Fruit fly (Drosophila melanogaster) whole organism, embryonic: ENCODE measurements around the gene CNPYb.

ENCODE experiments used
- ATbp ChIP-seq: fragments of 200-800 bp; sonication (Bioruptor generic); optimal IDR thresholded peaks from 2 replicates; lab custom pipeline; 2017; ENCODE audit warnings: missing biosample characterization, mild to moderate bottlenecking, missing genetic modification characterization, missing genetic modification reagents
- Abd-B ChIP-seq: fragments of 200-800 bp; sonication (Bioruptor generic); optimal IDR thresholded peaks from 2 replicates; lab custom pipeline; 2018; ENCODE audit warnings: missing biosample characterization, mild to moderate bottlenecking, missing genetic modification characterization, moderate library complexity
- CG10147 ChIP-seq: fragments of 200-800 bp; sonication (Bioruptor generic); optimal IDR thresholded peaks from 2 replicates; lab custom pipeline; 2019; ENCODE audit warnings: missing biosample characterization, mild to moderate bottlenecking, missing genetic modification characterization, moderate library complexity
- CG10274 ChIP-seq: fragments of 200-800 bp; sonication (Bioruptor generic); optimal IDR thresholded peaks from 3 replicates; lab custom pipeline; 2017; ENCODE audit warnings: missing biosample characterization, mild to moderate bottlenecking, missing genetic modification characterization
- CG10366 ChIP-seq: fragments of 200-800 bp; sonication (Bioruptor generic); IDR thresholded peaks from 2 replicates; pipeline ENCODE4 v1.3.6; 2022; ENCODE audit warnings: missing biosample characterization, missing genetic modification characterization
- CG10431 ChIP-seq: fragments of 200-800 bp; sonication (Bioruptor generic); optimal IDR thresholded peaks from 3 replicates; lab custom pipeline; 2018; ENCODE audit warnings: missing biosample characterization, mild to moderate bottlenecking, missing genetic modification characterization
- CG11085 ChIP-seq: fragments of 200-800 bp; sonication (Bioruptor generic); IDR thresholded peaks from 2 replicates; pipeline ENCODE4 v1.3.6; 2022; ENCODE audit warnings: missing biosample characterization, missing genetic modification characterization
- CG1602 ChIP-seq: fragments of 200-800 bp; sonication (Bioruptor generic); optimal IDR thresholded peaks from 3 replicates; lab custom pipeline; 2016; ENCODE audit warnings: missing biosample characterization, missing genetic modification characterization
- CG1603 ChIP-seq: fragments of 200-800 bp; sonication (Bioruptor generic); optimal IDR thresholded peaks from 2 replicates; lab custom pipeline; 2019; ENCODE audit warnings: missing biosample characterization, mild to moderate bottlenecking, missing genetic modification characterization, moderate library complexity
- CG16779 ChIP-seq: fragments of 200-800 bp; sonication (Bioruptor generic); IDR thresholded peaks from 2 replicates; pipeline ENCODE4 v1.3.6; 2022; ENCODE audit warnings: missing biosample characterization, missing genetic modification characterization
- CG17829 ChIP-seq: fragments of 200-800 bp; optimal IDR thresholded peaks from 2 replicates; lab custom pipeline; 2019; ENCODE audit warnings: missing biosample characterization, mild to moderate bottlenecking, missing genetic modification characterization, moderate library complexity
- CG31441 ChIP-seq: fragments of 200-800 bp; sonication (Bioruptor generic); IDR thresholded peaks from 2 replicates; pipeline ENCODE4 v1.3.6; 2022; ENCODE audit warnings: missing biosample characterization, missing genetic modification characterization
- CG32532 ChIP-seq: fragments of 200-800 bp; sonication (Bioruptor generic); IDR thresholded peaks from 2 replicates; pipeline ENCODE4 v1.3.6; 2022; ENCODE audit warnings: missing biosample characterization, missing genetic modification characterization
- CG33213 ChIP-seq: fragments of 200-800 bp; sonication (Bioruptor generic); optimal IDR thresholded peaks from 3 replicates; lab custom pipeline; 2016; ENCODE audit warnings: missing biosample characterization, missing genetic modification characterization
- CG4424 ChIP-seq: fragments of 200-800 bp; sonication (Bioruptor generic); optimal IDR thresholded peaks from 3 replicates; lab custom pipeline; 2016; ENCODE audit warnings: missing biosample characterization, missing genetic modification characterization
- CG7786 ChIP-seq: fragments of 200-800 bp; sonication (Bioruptor generic); optimal IDR thresholded peaks from 2 replicates; lab custom pipeline; 2016; ENCODE audit warnings: missing biosample characterization, missing genetic modification characterization
- CG8089 ChIP-seq: fragments of 200-800 bp; sonication (Bioruptor generic); optimal IDR thresholded peaks from 3 replicates; lab custom pipeline; 2016; ENCODE audit warnings: missing biosample characterization, missing genetic modification characterization
- CrebB ChIP-seq: fragments of 200-800 bp; sonication (Bioruptor generic); optimal IDR thresholded peaks from 3 replicates; lab custom pipeline; 2018; ENCODE audit warnings: missing biosample characterization, mild to moderate bottlenecking, missing genetic modification characterization
- Dbx ChIP-seq: fragments of 200-800 bp; sonication (Bioruptor generic); IDR thresholded peaks from 3 replicates; pipeline ENCODE4 v1.3.6; 2022; ENCODE audit warnings: missing biosample characterization, missing genetic modification characterization
- Dp ChIP-seq: fragments of 200-800 bp; sonication (Bioruptor generic); optimal IDR thresholded peaks from 2 replicates; lab custom pipeline; 2018; ENCODE audit warnings: missing biosample characterization, mild to moderate bottlenecking, missing genetic modification characterization, moderate library complexity
- Fer3 ChIP-seq: fragments of 200-800 bp; sonication (Bioruptor generic); optimal IDR thresholded peaks from 2 replicates; lab custom pipeline; 2018; ENCODE audit warnings: missing biosample characterization, mild to moderate bottlenecking, missing genetic modification characterization, moderate library complexity
- Hr39 ChIP-seq: fragments of >200 bp; optimal IDR thresholded peaks from 2 replicates; lab custom pipeline; 2017
- MESR4 ChIP-seq: fragments of 200-800 bp; sonication (Bioruptor generic); optimal IDR thresholded peaks from 2 replicates; lab custom pipeline; 2018; ENCODE audit warnings: missing biosample characterization, mild to moderate bottlenecking, missing genetic modification characterization, moderate library complexity
- Mrtf ChIP-seq: fragments of 200-800 bp; sonication (Bioruptor generic); IDR thresholded peaks from 3 replicates; pipeline ENCODE4 v1.3.6; 2022; ENCODE audit warnings: missing biosample characterization, missing genetic modification characterization
- Ravus ChIP-seq: fragments of 200-800 bp; sonication (Bioruptor generic); IDR thresholded peaks from 2 replicates; pipeline ENCODE4 v1.3.6; 2022; ENCODE audit warnings: missing biosample characterization, missing genetic modification characterization
- Scr ChIP-seq: fragments of 200-800 bp; sonication (Bioruptor generic); IDR thresholded peaks from 2 replicates; pipeline ENCODE4 v1.3.6; 2022; ENCODE audit warnings: missing biosample characterization, missing genetic modification characterization; ENCODE audit not compliant: partially characterized antibody
- Six4 ChIP-seq: fragments of 200-800 bp; sonication (Bioruptor generic); optimal IDR thresholded peaks from 2 replicates; lab custom pipeline; 2016; ENCODE audit warnings: missing biosample characterization, missing genetic modification characterization
- Vsx1 ChIP-seq: fragments of 200-800 bp; sonication (Bioruptor generic); optimal IDR thresholded peaks from 2 replicates; lab custom pipeline; 2017; ENCODE audit warnings: missing biosample characterization, mild to moderate bottlenecking, missing genetic modification characterization, missing genetic modification reagents
- chn ChIP-seq: fragments of 200-800 bp; sonication (Bioruptor generic); optimal IDR thresholded peaks from 2 replicates; lab custom pipeline; 2016; ENCODE audit warnings: missing biosample characterization, missing genetic modification characterization
- ci ChIP-seq: fragments of 200-800 bp; sonication (Bioruptor generic); IDR thresholded peaks from 3 replicates; pipeline ENCODE4 v1.3.6; 2022; ENCODE audit warnings: missing biosample characterization, missing genetic modification characterization
- crol ChIP-seq: fragments of 200-800 bp; sonication (Bioruptor generic); IDR thresholded peaks from 2 replicates; pipeline ENCODE4 v1.3.6; 2022; ENCODE audit warnings: missing biosample characterization, missing genetic modification characterization
- cwo ChIP-seq: fragments of 200-800 bp; sonication (Bioruptor generic); optimal IDR thresholded peaks from 3 replicates; lab custom pipeline; 2017; ENCODE audit warnings: missing biosample characterization, missing genetic modification characterization, mild to moderate bottlenecking, moderate library complexity, missing genetic modification reagents
- dan ChIP-seq: fragments of 200-800 bp; sonication (Bioruptor generic); IDR thresholded peaks from 2 replicates; pipeline ENCODE4 v1.3.6; 2022; ENCODE audit warnings: missing biosample characterization, missing genetic modification characterization
- dmrt11E ChIP-seq: fragments of 200-800 bp; sonication (Bioruptor generic); optimal IDR thresholded peaks from 3 replicates; lab custom pipeline; 2018; ENCODE audit warnings: missing biosample characterization, mild to moderate bottlenecking, missing genetic modification characterization, moderate library complexity
- esg ChIP-seq: fragments of 200-800 bp; sonication (Bioruptor generic); conservative IDR thresholded peaks from 2 replicates; pipeline ENCODE4 v1.3.6; 2022; ENCODE audit warnings: missing biosample characterization, missing genetic modification characterization
- fru ChIP-seq: fragments of >200 bp; optimal IDR thresholded peaks from 2 replicates; lab custom pipeline; 2017
- fu2 ChIP-seq: fragments of 200-800 bp; sonication (Bioruptor generic); optimal IDR thresholded peaks from 2 replicates; lab custom pipeline; 2016; ENCODE audit warnings: missing biosample characterization, missing genetic modification characterization
- gce ChIP-seq: fragments of 200-800 bp; sonication (Bioruptor generic); IDR thresholded peaks from 3 replicates; pipeline ENCODE4 v1.3.6; 2022; ENCODE audit warnings: missing biosample characterization, missing genetic modification characterization
- ham ChIP-seq: fragments of 200-800 bp; sonication (Bioruptor generic); IDR thresholded peaks from 2 replicates; pipeline ENCODE4 v1.3.6; 2022; ENCODE audit warnings: missing biosample characterization, missing genetic modification characterization
- hb ChIP-seq: fragments of 200-800 bp; sonication (Bioruptor generic); IDR thresholded peaks from 3 replicates; pipeline ENCODE4 v1.3.6; 2022; ENCODE audit warnings: missing biosample characterization, missing genetic modification characterization; ENCODE audit not compliant: partially characterized antibody
- insv ChIP-seq, 2 experiments: fragments of 200-800 bp; sonication (Bioruptor generic); optimal IDR thresholded peaks; 3 replicates each; lab custom pipeline; 2016 to 2018; ENCODE audit warnings: missing biosample characterization in 2 of 2, missing genetic modification characterization in 2 of 2
- pita ChIP-seq: fragments of 200-800 bp; sonication (Bioruptor generic); optimal IDR thresholded peaks from 2 replicates; lab custom pipeline; 2017; ENCODE audit warnings: missing biosample characterization, mild to moderate bottlenecking, missing genetic modification characterization
- pnt ChIP-seq: fragments of 200-800 bp; sonication (Bioruptor generic); optimal IDR thresholded peaks from 3 replicates; lab custom pipeline; 2016; ENCODE audit warnings: missing biosample characterization, missing genetic modification characterization
- pros ChIP-seq: fragments of 200-800 bp; sonication (Bioruptor generic); optimal IDR thresholded peaks from 3 replicates; lab custom pipeline; 2019; ENCODE audit warnings: missing biosample characterization, mild to moderate bottlenecking, missing genetic modification characterization, moderate library complexity
- seq ChIP-seq: fragments of 200-800 bp; sonication (Bioruptor generic); IDR thresholded peaks from 2 replicates; pipeline ENCODE4 v1.3.6; 2022; ENCODE audit warnings: missing biosample characterization, missing genetic modification characterization
- tna ChIP-seq: fragments of 200-800 bp; sonication (Bioruptor generic); IDR thresholded peaks from 2 replicates; pipeline ENCODE4 v1.3.6; 2022; ENCODE audit warnings: missing biosample characterization, missing genetic modification characterization; ENCODE audit not compliant: partially characterized antibody
- trh ChIP-seq: fragments of 200-800 bp; sonication (Bioruptor generic); optimal IDR thresholded peaks from 2 replicates; lab custom pipeline; 2016; ENCODE audit warnings: missing biosample characterization, missing genetic modification characterization
- ttk ChIP-seq: fragments of 200-800 bp; sonication (Bioruptor generic); IDR thresholded peaks from 2 replicates; pipeline ENCODE4 v2.1.2; 2022; ENCODE audit warnings: missing biosample characterization, missing genetic modification characterization
- unpg ChIP-seq: fragments of 200-800 bp; sonication (Bioruptor generic); optimal IDR thresholded peaks from 3 replicates; lab custom pipeline; 2018; ENCODE audit warnings: missing biosample characterization, mild to moderate bottlenecking, missing genetic modification characterization, moderate library complexity
- vnd ChIP-seq: fragments of 200-800 bp; sonication (Bioruptor generic); IDR thresholded peaks from 3 replicates; pipeline ENCODE4 v1.3.6; 2022; ENCODE audit warnings: missing biosample characterization, missing genetic modification characterization; ENCODE audit not compliant: partially characterized antibody

The CNPYb gene

dm6 chr3L:19086364-19087200 lies 9.4 kb downstream of the CNPYb start, which contains the start of gene Mkp3 (continued):
- peak; percentile 73; the same call in 2 of the 3 replicates for TF ChIP-seq gce (GFP tag; lab: Robert Waterston, UW)
- TF ChIP-seq CG17829: peak; percentile 91
- no peak for TF ChIP-seq vnd (GFP tag; lab: Robert Waterston, UW)
- peak; percentile 92 for TF ChIP-seq seq
- TF ChIP-seq esg (GFP tag; lab: Robert Waterston, UW): peak; percentile 89
- TF ChIP-seq CG8089: no peak
- TF ChIP-seq CG1603 (tag; lab: Kevin White, UChicago): no peak
- TF ChIP-seq Ravus (GFP tag; lab: Robert Waterston, UW): peak; percentile 72
- TF ChIP-seq insv (GFP tag; optimal IDR thresholded peaks at IDR 0.05; lab: Kevin White, UChicago): peak in 1 of 2 experiments; percentile 41
- TF ChIP-seq ttk (GFP tag; lab: Robert Waterston, UW): peak; percentile 87
- TF ChIP-seq CG11085 (GFP tag; lab: Robert Waterston, UW): peak; percentile 78
- TF ChIP-seq Dbx: peak; percentile 87
- TF ChIP-seq CG10431 (GFP tag; lab: Kevin White, UChicago): peak; percentile 58
- TF ChIP-seq trh (GFP tag; lab: Kevin White, UChicago): peak; percentile 66
- TF ChIP-seq CG16779: peak; percentile 57; the same call in 1 of the 2 replicates
- peak; percentile 78 for TF ChIP-seq CG4424 (GFP tag; lab: Kevin White, UChicago)
- peak; percentile 17 for TF ChIP-seq fu2 (GFP tag; lab: Kevin White, UChicago)
- TF ChIP-seq CG32532 (GFP tag; lab: Robert Waterston, UW): peak; percentile 93
- no peak for TF ChIP-seq hb (GFP tag; lab: Robert Waterston, UW)
- TF ChIP-seq CG33213 (GFP tag; lab: Kevin White, UChicago): no peak
- TF ChIP-seq tna (GFP tag; lab: Robert Waterston, UW): no peak; the same call in 1 of the 2 replicates
- no peak for TF ChIP-seq Scr (GFP tag; lab: Robert Waterston, UW)
- peak; percentile 90 for TF ChIP-seq Fer3 (tag; lab: Kevin White, UChicago)
- no peak for TF ChIP-seq Dp (GFP tag; lab: Kevin White, UChicago)
- TF ChIP-seq CG10274 (GFP tag; lab: Kevin White, UChicago): peak; percentile 71
- TF ChIP-seq ham (GFP tag; lab: Robert Waterston, UW): peak; percentile 41
- TF ChIP-seq crol: peak; percentile 88
- TF ChIP-seq CG31441 (GFP tag; lab: Robert Waterston, UW): peak; percentile 95
- peak; percentile 94 for TF ChIP-seq unpg (GFP tag; lab: Kevin White, UChicago)
- peak; percentile 77 for TF ChIP-seq CG1602
- TF ChIP-seq CG10366: peak; percentile 85
- TF ChIP-seq ATbp: peak; percentile 90
- TF ChIP-seq Mrtf (GFP tag; lab: Robert Waterston, UW): peak; percentile 76
- no peak for TF ChIP-seq Hr39 (lab: Kevin White, UChicago)
- TF ChIP-seq pnt: no peak
- TF ChIP-seq dmrt11E (tag; lab: Kevin White, UChicago): peak; percentile 61
- TF ChIP-seq CG10147 (GFP tag; lab: Kevin White, UChicago): peak; percentile 93
- peak; percentile 83 for TF ChIP-seq Vsx1 (GFP tag; lab: Kevin White, UChicago)
- no peak for TF ChIP-seq MESR4 (GFP tag; lab: Kevin White, UChicago)
- peak; percentile 82 for TF ChIP-seq ci (GFP tag; lab: Robert Waterston, UW)
- TF ChIP-seq Abd-B (GFP tag; lab: Kevin White, UChicago): peak; percentile 70
- no peak for TF ChIP-seq pros (GFP tag; lab: Kevin White, UChicago)
- TF ChIP-seq CrebB (tag; lab: Kevin White, UChicago): peak; percentile 83
- no peak for TF ChIP-seq fru
- no peak for TF ChIP-seq pita (GFP tag; lab: Kevin White, UChicago)
- TF ChIP-seq Six4 (GFP tag; lab: Kevin White, UChicago): peak; percentile 78
- TF ChIP-seq CG7786: no peak
- no peak for TF ChIP-seq chn (GFP tag; lab: Kevin White, UChicago)
- peak; percentile 90 for TF ChIP-seq cwo
- TF ChIP-seq dan (GFP tag; lab: Robert Waterston, UW): no peak
